Worm (Caenorhabditis elegans) whole organism, mixed stage, embryonic: ENCODE measurements around the gene W10G6.1.

Experiments used
- elt-3 ChIP-seq: fragments of 150-350 bp; optimal IDR thresholded peaks from 2 replicates; lab custom pipeline; 2014; ENCODE audit warnings: missing biosample characterization, missing genetic modification characterization
- ztf-11 ChIP-seq: fragments of 150-350 bp; optimal IDR thresholded peaks from 2 replicates; lab custom pipeline; 2014; ENCODE audit warnings: missing biosample characterization, missing genetic modification characterization

DNA sequence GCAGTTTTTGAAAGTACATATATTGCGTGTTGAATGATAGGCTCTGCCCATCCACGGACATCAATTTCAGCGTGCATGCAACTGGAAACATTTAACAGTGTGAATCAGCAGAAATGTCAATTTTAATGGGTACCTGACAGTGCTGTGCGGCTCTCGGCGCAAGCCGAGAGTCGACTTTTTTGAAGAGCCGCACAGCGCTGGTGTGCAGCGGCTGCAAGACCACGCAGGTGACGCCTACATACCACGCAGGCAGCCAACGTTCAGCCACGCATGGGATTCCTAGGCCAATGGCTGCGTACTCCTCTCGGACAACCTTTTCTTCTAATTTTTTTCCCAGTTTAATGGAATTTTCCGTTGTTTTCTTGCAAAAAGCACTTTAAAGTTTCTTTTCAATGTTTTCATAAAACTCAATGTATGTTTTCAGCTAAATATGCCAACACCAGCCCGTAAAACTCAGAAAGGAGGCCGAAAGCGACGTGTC is at the start of gene W10G6.1:
- TF ChIP-seq elt-3 (tag; lab: Kevin White, UChicago) (no peak), ztf-11 (tag; lab: Kevin White, UChicago) (no peak)
